Worm (Caenorhabditis elegans): ENCODE measurements around the gene Y97E10AR.2.

DNA sequence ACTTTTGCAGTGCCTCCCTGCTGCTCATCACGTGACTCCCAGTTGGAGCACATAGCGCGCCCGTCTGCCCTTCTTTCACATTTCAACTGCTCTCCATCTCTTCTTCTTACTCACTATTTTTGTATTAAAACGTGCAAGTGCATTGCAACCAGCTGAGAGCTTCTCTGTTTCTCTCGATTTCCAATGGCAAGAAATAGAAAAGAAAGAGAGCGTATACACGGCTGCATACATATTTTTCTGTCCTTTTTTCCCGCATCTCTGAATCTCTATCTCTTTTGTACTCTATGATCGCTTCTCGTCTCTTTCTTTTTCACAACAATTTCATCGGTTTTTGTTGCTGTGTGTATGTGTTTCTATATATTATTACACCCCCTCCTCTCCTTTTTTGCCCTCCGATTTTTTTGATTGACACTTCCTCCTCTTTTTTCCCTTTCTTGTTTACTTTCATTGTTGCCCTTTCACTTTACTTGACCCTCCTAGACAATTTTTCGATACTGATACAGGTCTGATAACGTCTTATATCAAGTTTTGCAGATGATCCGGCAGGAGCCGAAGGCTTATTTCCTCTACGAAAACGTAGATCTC is 5.0 kb downstream of the Y97E10AR.2 start, which contains the start of gene Y97E10AR.1:
- peak; percentile 69 for TF ChIP-seq nhr-237 (tag; optimal IDR thresholded peaks at IDR 0.05)
- TF ChIP-seq elt-1 (tag; optimal IDR thresholded peaks at IDR 0.05; ENCODE audit: borderline replicate concordance, insufficient read depth): no peak
